Fruit fly (Drosophila melanogaster) whole organism, embryonic: ENCODE data around the gene comm.

Source experiments
- CG11247 ChIP-seq: fragments of 200-800 bp; sonication (Bioruptor generic); IDR thresholded peaks from 2 replicates; pipeline ENCODE4 v1.3.6; 2022; ENCODE audit warnings: missing biosample characterization, missing genetic modification characterization
- CG12219 ChIP-seq: fragments of 200-800 bp; sonication (Bioruptor generic); optimal IDR thresholded peaks from 3 replicates; lab custom pipeline; 2018; ENCODE audit warnings: missing biosample characterization, mild to moderate bottlenecking, missing genetic modification characterization
- CG1233 ChIP-seq: fragments of 200-800 bp; sonication (Bioruptor generic); optimal IDR thresholded peaks from 4 replicates; lab custom pipeline; 2018; ENCODE audit warnings: missing biosample characterization, mild to moderate bottlenecking, missing genetic modification characterization
- CG12744 ChIP-seq: fragments of 200-800 bp; sonication (Bioruptor generic); optimal IDR thresholded peaks from 2 replicates; lab custom pipeline; 2016; ENCODE audit warnings: missing biosample characterization, missing genetic modification characterization
- CG15479 ChIP-seq: fragments of 200-800 bp; sonication (Bioruptor generic); optimal IDR thresholded peaks from 3 replicates; lab custom pipeline; 2019; ENCODE audit warnings: missing biosample characterization, mild to moderate bottlenecking, missing genetic modification characterization, moderate library complexity
- CG16813 ChIP-seq: fragments of 200-800 bp; sonication (Bioruptor generic); IDR thresholded peaks from 3 replicates; pipeline ENCODE4 v1.3.6; 2022; ENCODE audit warnings: missing biosample characterization, missing genetic modification characterization; ENCODE audit not compliant: partially characterized antibody
- CG17385 ChIP-seq: fragments of 200-800 bp; sonication (Bioruptor generic); optimal IDR thresholded peaks from 3 replicates; lab custom pipeline; 2018; ENCODE audit warnings: missing biosample characterization, mild to moderate bottlenecking, missing genetic modification characterization
- CG17829 ChIP-seq: fragments of 200-800 bp; optimal IDR thresholded peaks from 2 replicates; lab custom pipeline; 2019; ENCODE audit warnings: missing biosample characterization, mild to moderate bottlenecking, missing genetic modification characterization, moderate library complexity
- CG18599 ChIP-seq: fragments of 200-800 bp; sonication (Bioruptor generic); optimal IDR thresholded peaks from 3 replicates; lab custom pipeline; 2017; ENCODE audit warnings: missing biosample characterization, missing genetic modification characterization, mild to moderate bottlenecking, moderate library complexity, missing genetic modification reagents
- CG31224 ChIP-seq: fragments of 200-800 bp; sonication (Bioruptor generic); IDR thresholded peaks from 2 replicates; pipeline ENCODE4 v1.3.6; 2022; ENCODE audit warnings: missing biosample characterization, missing genetic modification characterization
- CG3407 ChIP-seq: fragments of 200-800 bp; sonication (Bioruptor generic); optimal IDR thresholded peaks from 2 replicates; lab custom pipeline; 2018; ENCODE audit warnings: missing biosample characterization, mild to moderate bottlenecking, missing genetic modification characterization
- CG42726 ChIP-seq: fragments of 200-800 bp; sonication (Bioruptor generic); IDR thresholded peaks from 2 replicates; pipeline ENCODE4 v1.3.6; 2022; ENCODE audit warnings: missing biosample characterization, missing genetic modification characterization; ENCODE audit not compliant: partially characterized antibody
- CG8944 ChIP-seq: fragments of 200-800 bp; sonication (Bioruptor generic); optimal IDR thresholded peaks from 3 replicates; lab custom pipeline; 2016; ENCODE audit warnings: missing biosample characterization, missing genetic modification characterization
- CG9876 ChIP-seq: fragments of 200-800 bp; sonication (Bioruptor generic); optimal IDR thresholded peaks from 2 replicates; lab custom pipeline; 2016; ENCODE audit warnings: missing biosample characterization, missing genetic modification characterization
- D19A ChIP-seq: fragments of 200-800 bp; optimal IDR thresholded peaks from 3 replicates; lab custom pipeline; 2019; ENCODE audit warnings: missing biosample characterization, mild to moderate bottlenecking, missing genetic modification characterization, moderate library complexity
- H15 ChIP-seq: fragments of 200-800 bp; sonication (Bioruptor generic); IDR thresholded peaks from 3 replicates; pipeline ENCODE4 v1.3.6; 2022; ENCODE audit warnings: missing biosample characterization, missing genetic modification characterization
- HLH3B ChIP-seq: fragments of 200-800 bp; sonication (Bioruptor generic); IDR thresholded peaks from 2 replicates; pipeline ENCODE4 v1.3.6; 2022; ENCODE audit warnings: missing biosample characterization, missing genetic modification characterization
- HLH4C ChIP-seq: fragments of 200-800 bp; sonication (Bioruptor generic); IDR thresholded peaks from 3 replicates; pipeline ENCODE4 v1.3.6; 2022; ENCODE audit warnings: missing biosample characterization, missing genetic modification characterization; ENCODE audit not compliant: partially characterized antibody
- HLHmδ ChIP-seq: fragments of 200-800 bp; sonication (Bioruptor generic); optimal IDR thresholded peaks from 2 replicates; lab custom pipeline; 2018; ENCODE audit warnings: missing biosample characterization, mild to moderate bottlenecking, missing genetic modification characterization, moderate library complexity
- Med ChIP-seq: fragments of 200-800 bp; sonication (Bioruptor generic); peaks from one replicate; lab custom pipeline; 2016; ENCODE audit warnings: missing biosample characterization, missing genetic modification characterization, mild to moderate bottlenecking, inconsistent platforms, moderate library complexity
- NK7.1 ChIP-seq: fragments of 200-800 bp; sonication (Bioruptor generic); optimal IDR thresholded peaks from 3 replicates; lab custom pipeline; 2016; ENCODE audit warnings: missing biosample characterization, missing genetic modification characterization
- Opbp ChIP-seq: fragments of 200-800 bp; sonication (Bioruptor generic); IDR thresholded peaks from 3 replicates; pipeline ENCODE4 v1.3.6; 2022; ENCODE audit warnings: missing biosample characterization, missing genetic modification characterization; ENCODE audit not compliant: partially characterized antibody
- Stat92E ChIP-seq, 3 experiments: fragments of >200 bp in 2 of 3; fragments of 200-800 bp in 1 of 3; sonication (Bioruptor generic) in 1 of 3; optimal IDR thresholded peaks; 2 replicates each; lab custom pipeline; 2017 to 2019; ENCODE audit warnings: missing biosample characterization in 3 of 3, missing genetic modification characterization in 3 of 3, mild to moderate bottlenecking in 1 of 3, moderate library complexity in 1 of 3
- Vsx1 ChIP-seq: fragments of 200-800 bp; sonication (Bioruptor generic); optimal IDR thresholded peaks from 2 replicates; lab custom pipeline; 2017; ENCODE audit warnings: missing biosample characterization, mild to moderate bottlenecking, missing genetic modification characterization, missing genetic modification reagents
- YL-1 ChIP-seq: fragments of 200-800 bp; sonication (Bioruptor generic); optimal IDR thresholded peaks from 3 replicates; lab custom pipeline; 2017; ENCODE audit warnings: missing biosample characterization, mild to moderate bottlenecking, missing genetic modification characterization
- amos ChIP-seq: fragments of 200-800 bp; sonication (Bioruptor generic); IDR thresholded peaks from 2 replicates; pipeline ENCODE4 v1.3.6; 2022; ENCODE audit warnings: missing biosample characterization, missing genetic modification characterization; ENCODE audit not compliant: partially characterized antibody
- ash1 ChIP-seq: fragments of 200-800 bp; sonication (Bioruptor generic); optimal IDR thresholded peaks from 2 replicates; lab custom pipeline; 2018; ENCODE audit warnings: missing biosample characterization, mild to moderate bottlenecking, missing genetic modification characterization
- dysf ChIP-seq: fragments of 200-800 bp; sonication (Bioruptor generic); IDR thresholded peaks from 3 replicates; pipeline ENCODE4 v1.3.6; 2022; ENCODE audit warnings: missing biosample characterization, missing genetic modification characterization
- ems ChIP-seq: fragments of 200-800 bp; sonication (Bioruptor generic); optimal IDR thresholded peaks from 3 replicates; lab custom pipeline; 2016; ENCODE audit warnings: missing biosample characterization, missing genetic modification characterization
- en ChIP-seq: fragments of 200-800 bp; sonication (Bioruptor generic); optimal IDR thresholded peaks from 2 replicates; lab custom pipeline; 2016; ENCODE audit warnings: missing biosample characterization, missing genetic modification characterization
- esg ChIP-seq: fragments of 200-800 bp; sonication (Bioruptor generic); conservative IDR thresholded peaks from 2 replicates; pipeline ENCODE4 v1.3.6; 2022; ENCODE audit warnings: missing biosample characterization, missing genetic modification characterization
- eyg ChIP-seq: fragments of 200-800 bp; sonication (Bioruptor generic); optimal IDR thresholded peaks from 3 replicates; lab custom pipeline; 2016; ENCODE audit warnings: missing biosample characterization, missing genetic modification characterization
- gem ChIP-seq: fragments of 200-800 bp; sonication (Bioruptor generic); optimal IDR thresholded peaks from 2 replicates; lab custom pipeline; 2019; ENCODE audit warnings: missing biosample characterization, mild to moderate bottlenecking, missing genetic modification characterization, moderate library complexity
- gsb-n ChIP-seq: fragments of 200-800 bp; sonication (Bioruptor generic); optimal IDR thresholded peaks from 3 replicates; lab custom pipeline; 2018; ENCODE audit warnings: missing biosample characterization, mild to moderate bottlenecking, missing genetic modification characterization
- hkb ChIP-seq, 2 experiments: fragments of 200-800 bp in 1 of 2; fragments of >200 bp in 1 of 2; sonication (Bioruptor generic) in 1 of 2; IDR thresholded peaks in 1 of 2; optimal IDR thresholded peaks in 1 of 2; 2 replicates each; pipeline versions ENCODE4 v1.3.6 to Lab custom; 2017 to 2022; ENCODE audit warnings: missing biosample characterization in 1 of 2, missing genetic modification characterization in 1 of 2
- mirr ChIP-seq: fragments of 200-800 bp; sonication (Bioruptor generic); optimal IDR thresholded peaks from 3 replicates; lab custom pipeline; 2018; ENCODE audit warnings: missing biosample characterization, mild to moderate bottlenecking, missing genetic modification characterization
- nerfin-1 ChIP-seq: fragments of 200-800 bp; sonication (Bioruptor generic); optimal IDR thresholded peaks from 3 replicates; lab custom pipeline; 2019; ENCODE audit warnings: missing biosample characterization, mild to moderate bottlenecking, missing genetic modification characterization, moderate library complexity
- nom ChIP-seq: fragments of 200-800 bp; sonication (Bioruptor generic); optimal IDR thresholded peaks from 2 replicates; lab custom pipeline; 2017; ENCODE audit warnings: missing biosample characterization, missing genetic modification characterization, mild to moderate bottlenecking, moderate library complexity, missing genetic modification reagents
- pho ChIP-seq: fragments of 200-800 bp; sonication (Bioruptor generic); optimal IDR thresholded peaks from 2 replicates; lab custom pipeline; 2016; ENCODE audit warnings: missing biosample characterization, missing genetic modification characterization
- slou ChIP-seq: fragments of 200-800 bp; sonication (Bioruptor generic); optimal IDR thresholded peaks from 3 replicates; lab custom pipeline; 2016; ENCODE audit warnings: missing biosample characterization, missing genetic modification characterization
- stc ChIP-seq: fragments of 200-800 bp; sonication (Bioruptor generic); IDR thresholded peaks from 2 replicates; pipeline ENCODE4 v1.3.6; 2022; ENCODE audit warnings: missing biosample characterization, missing genetic modification characterization
- stwl ChIP-seq: fragments of 200-800 bp; sonication (Bioruptor generic); optimal IDR thresholded peaks from 3 replicates; lab custom pipeline; 2018; ENCODE audit warnings: missing biosample characterization, mild to moderate bottlenecking, missing genetic modification characterization, moderate library complexity
- tap ChIP-seq: fragments of 200-800 bp; optimal IDR thresholded peaks from 3 replicates; lab custom pipeline; 2019; ENCODE audit warnings: missing biosample characterization, mild to moderate bottlenecking, missing genetic modification characterization, moderate library complexity
- tll ChIP-seq, 2 experiments: fragments of 200-800 bp in 1 of 2; fragments of >200 bp in 1 of 2; sonication (Bioruptor generic) in 1 of 2; optimal IDR thresholded peaks; 2 replicates each; lab custom pipeline; 2017 to 2019; ENCODE audit warnings: missing biosample characterization in 2 of 2, missing genetic modification characterization in 2 of 2, mild to moderate bottlenecking in 1 of 2, moderate library complexity in 1 of 2
- toy ChIP-seq: fragments of 200-800 bp; sonication (Bioruptor generic); IDR thresholded peaks from 2 replicates; pipeline ENCODE4 v1.3.6; 2022; ENCODE audit warnings: missing biosample characterization, missing genetic modification characterization
- trem ChIP-seq: fragments of 200-800 bp; optimal IDR thresholded peaks from 3 replicates; lab custom pipeline; 2019; ENCODE audit warnings: missing biosample characterization, mild to moderate bottlenecking, missing genetic modification characterization, moderate library complexity
- trh ChIP-seq: fragments of 200-800 bp; sonication (Bioruptor generic); optimal IDR thresholded peaks from 2 replicates; lab custom pipeline; 2016; ENCODE audit warnings: missing biosample characterization, missing genetic modification characterization

The comm gene

dm6 chr3L:15729306-15730006 is 1.2 kb upstream of the comm start (continued):
- TF ChIP-seq CG1233 (GFP tag; lab: Kevin White, UChicago) = no peak
- peak; percentile 86 for TF ChIP-seq CG15479 (GFP tag; lab: Kevin White, UChicago)
- TF ChIP-seq HLH3B = peak; percentile 22; the same call in 1 of the 2 replicates
- no peak for TF ChIP-seq CG9876 (GFP tag; lab: Kevin White, UChicago)
- TF ChIP-seq Med (GFP tag; lab: Kevin White, UChicago) = peak; percentile 85
- TF ChIP-seq gsb-n (tag; lab: Kevin White, UChicago) = peak; percentile 69
- TF ChIP-seq mirr = peak; percentile 24
- no peak for TF ChIP-seq CG31224 (GFP tag; lab: Robert Waterston, UW)
- no peak for TF ChIP-seq CG8944 (GFP tag; lab: Kevin White, UChicago)
- TF ChIP-seq dysf (GFP tag; lab: Robert Waterston, UW) = no peak
- no peak for TF ChIP-seq esg (GFP tag; lab: Robert Waterston, UW)
- no peak for TF ChIP-seq CG18599 (GFP tag; lab: Kevin White, UChicago)
- TF ChIP-seq toy (GFP tag; lab: Robert Waterston, UW) = no peak
- no peak for TF ChIP-seq slou (GFP tag; lab: Kevin White, UChicago)
- peak in 1 of 2 experiments; percentile 17 for TF ChIP-seq tll (GFP tag; optimal IDR thresholded peaks at IDR 0.05; lab: Kevin White, UChicago)
- peak; percentile 57; the same call in 1 of the 3 replicates for TF ChIP-seq HLH4C (GFP tag; lab: Robert Waterston, UW)
- TF ChIP-seq stc = no peak; the same call in 1 of the 2 replicates
- TF ChIP-seq gem = no peak
- peak; percentile 13 for TF ChIP-seq CG12219 (GFP tag; lab: Kevin White, UChicago)
- TF ChIP-seq ash1 (GFP tag; lab: Kevin White, UChicago) = peak; percentile 27
- no peak for TF ChIP-seq pho (GFP tag; lab: Kevin White, UChicago)
- TF ChIP-seq NK7.1 (GFP tag; lab: Kevin White, UChicago) = no peak
- no peak for TF ChIP-seq YL-1 (GFP tag; lab: Kevin White, UChicago)
- peak; percentile 27; the same call in 1 of the 3 replicates for TF ChIP-seq CG16813
- TF ChIP-seq stwl = no peak
- no peak for TF ChIP-seq en (GFP tag; lab: Kevin White, UChicago)
- TF ChIP-seq D19A (tag; lab: Kevin White, UChicago) = peak; percentile 32
- no peak for TF ChIP-seq tap (tag; lab: Kevin White, UChicago)
- peak; percentile 64 for TF ChIP-seq HLHmδ (GFP tag; lab: Kevin White, UChicago)
- peak; percentile 10 for TF ChIP-seq hkb (optimal IDR thresholded peaks at IDR 0.05; lab: Kevin White, UChicago)
- peak; percentile 63 for TF ChIP-seq hkb (GFP tag; IDR thresholded peaks at IDR 0.05; lab: Robert Waterston, UW)
- TF ChIP-seq CG17385 (GFP tag; lab: Kevin White, UChicago) = peak; percentile 26
- peak; percentile 63 for TF ChIP-seq Vsx1 (GFP tag; lab: Kevin White, UChicago)
- peak; percentile 57 for TF ChIP-seq nerfin-1 (tag; lab: Kevin White, UChicago)
- peak; percentile 36 for TF ChIP-seq trem (tag; lab: Kevin White, UChicago)
- no peak for TF ChIP-seq trh (GFP tag; lab: Kevin White, UChicago)
- TF ChIP-seq H15 (GFP tag; lab: Robert Waterston, UW) = no peak
- peak in 1 of 3 experiments; percentile 69 for TF ChIP-seq Stat92E (GFP tag; optimal IDR thresholded peaks at IDR 0.05; lab: Kevin White, UChicago)
- no peak for TF ChIP-seq CG12744 (GFP tag; lab: Kevin White, UChicago)
- TF ChIP-seq ems (GFP tag; lab: Kevin White, UChicago) = no peak
- no peak for TF ChIP-seq nom
- no peak for TF ChIP-seq CG3407 (GFP tag; lab: Kevin White, UChicago)
- TF ChIP-seq CG42726 (GFP tag; lab: Robert Waterston, UW) = peak; percentile 63; the same call in 1 of the 2 replicates
- TF ChIP-seq CG11247 (GFP tag; lab: Robert Waterston, UW) = 0 out of 2 replicates have a peak, but pooled peaks have one; percentile 14
- peak; percentile 47; the same call in 1 of the 2 replicates for TF ChIP-seq amos (GFP tag; lab: Robert Waterston, UW)
- peak; percentile 74 for TF ChIP-seq CG17829 (tag; lab: Kevin White, UChicago)
- peak; percentile 67; the same call in 1 of the 3 replicates for TF ChIP-seq Opbp
- no peak for TF ChIP-seq eyg (GFP tag; lab: Kevin White, UChicago)
